Worm (Caenorhabditis elegans): Measurements from ENCODE around the gene T02H6.3.

Gene T02H6.3

DNA sequence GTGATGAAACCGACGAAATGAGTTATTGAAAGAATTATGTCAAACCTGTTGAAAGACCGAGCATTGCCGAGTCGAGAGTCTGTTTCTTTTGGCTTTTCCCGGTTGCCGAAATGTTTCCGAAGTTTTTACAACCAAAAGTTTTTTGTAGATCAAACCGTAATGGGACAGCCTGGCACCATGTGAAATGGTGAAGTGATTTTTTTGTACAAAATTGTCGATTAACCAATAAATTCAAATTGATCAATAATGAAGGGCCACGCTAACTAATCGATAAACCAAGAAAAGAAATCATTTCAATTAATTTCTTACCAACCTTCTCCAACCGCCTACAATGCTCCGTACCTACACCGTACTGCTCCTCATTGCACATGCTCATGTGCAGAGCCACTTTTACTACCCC is at the start of gene T02H6.3:
TSS of gene T02H6.3 (plus strand) at position 301 of the 400 bp plus-strand sequence.
- TF ChIP-seq W03F9.2 (tag; optimal IDR thresholded peaks at IDR 0.05) (no peak), dao-5 (tag; optimal IDR thresholded peaks at IDR 0.05) (no peak), him-1 (tag; optimal IDR thresholded peaks at IDR 0.05) (no peak)

- no peak for TF ChIP-seq W03F9.2 (tag; optimal IDR thresholded peaks at IDR 0.05)
- no peak for TF ChIP-seq dao-5 (tag; optimal IDR thresholded peaks at IDR 0.05)
- no peak for TF ChIP-seq him-1 (tag; optimal IDR thresholded peaks at IDR 0.05)
Measured at ce11 chrII:643733-644132, 47.9 kb upstream of the T02H6.3 start.

ce11 chrII:650321-651005 is 41.2 kb upstream of the T02H6.3 start, which contains the start of the genes K07E8.7 and frpr-14:
Gene K07E8.7, minus strand, starts transcription at chrII:650367.
Gene frpr-14, plus strand, starts transcription at chrII:650955.
- TF ChIP-seq W03F9.2 (tag; optimal IDR thresholded peaks at IDR 0.05) (no peak), dao-5 (tag; optimal IDR thresholded peaks at IDR 0.05) (no peak), him-1 (tag; optimal IDR thresholded peaks at IDR 0.05) (no peak)

DNA sequence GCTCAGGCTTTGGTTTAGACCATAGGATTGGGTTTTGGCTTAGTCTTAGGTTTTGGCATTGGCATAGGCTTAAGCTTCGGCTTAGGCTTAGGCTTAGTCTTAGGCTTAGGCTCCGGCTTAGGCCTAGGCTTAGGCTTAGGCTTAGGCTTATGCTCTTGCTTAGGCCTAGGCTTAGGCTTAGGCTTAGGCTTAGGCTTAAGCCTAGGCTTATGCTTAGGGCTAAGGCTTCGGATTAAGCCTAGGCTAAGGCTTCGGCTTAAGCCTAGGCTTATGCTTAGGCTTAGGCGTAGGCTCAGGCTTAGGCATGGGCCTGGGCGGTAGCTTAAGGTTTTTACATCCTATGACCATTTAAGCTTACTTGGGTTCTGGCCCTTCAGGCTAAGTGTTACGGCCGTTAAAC is 40.3 kb upstream of the T02H6.3 start:
- TF ChIP-seq him-1 (tag; optimal IDR thresholded peaks at IDR 0.05) (no peak), dao-5 (tag; optimal IDR thresholded peaks at IDR 0.05) (no peak), W03F9.2 (tag; optimal IDR thresholded peaks at IDR 0.05) (no peak)

- no peak for TF ChIP-seq him-1 (tag; optimal IDR thresholded peaks at IDR 0.05)
- no peak for TF ChIP-seq W03F9.2 (tag; optimal IDR thresholded peaks at IDR 0.05)
- TF ChIP-seq dao-5 (tag; optimal IDR thresholded peaks at IDR 0.05), result no peak
Measured at ce11 chrII:658369-658768, 33.3 kb upstream of the T02H6.3 start, which contains the start of gene sdz-24. Gene sdz-24, plus strand, starts transcription at chrII:658669.

DNA sequence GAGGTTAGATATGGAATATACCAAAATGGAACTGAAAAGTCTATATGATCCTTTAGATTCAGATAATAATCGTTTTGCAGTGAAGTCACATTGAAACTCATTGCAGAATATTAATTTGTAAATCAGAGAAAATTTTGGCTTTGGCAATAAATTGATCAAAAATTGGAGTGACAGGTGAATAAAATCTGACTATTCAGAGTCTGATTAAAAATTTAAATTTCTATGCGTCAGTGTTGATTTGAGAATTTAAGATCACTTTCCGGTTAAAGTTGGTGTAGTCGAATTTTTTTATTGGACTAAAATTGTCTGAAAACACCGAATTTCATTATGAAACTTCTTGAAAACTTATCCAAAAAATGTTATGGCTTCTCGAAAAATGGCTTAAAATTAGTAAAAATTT is 30.0 kb upstream of the T02H6.3 start, which contains the start of gene sri-45:
TSS of gene sri-45 (minus strand) at position 101 of the 400 bp plus-strand sequence.
- TF ChIP-seq dao-5 (tag; optimal IDR thresholded peaks at IDR 0.05), result no peak
- no peak for TF ChIP-seq W03F9.2 (tag; optimal IDR thresholded peaks at IDR 0.05)
- TF ChIP-seq him-1 (tag; optimal IDR thresholded peaks at IDR 0.05), result no peak

DNA sequence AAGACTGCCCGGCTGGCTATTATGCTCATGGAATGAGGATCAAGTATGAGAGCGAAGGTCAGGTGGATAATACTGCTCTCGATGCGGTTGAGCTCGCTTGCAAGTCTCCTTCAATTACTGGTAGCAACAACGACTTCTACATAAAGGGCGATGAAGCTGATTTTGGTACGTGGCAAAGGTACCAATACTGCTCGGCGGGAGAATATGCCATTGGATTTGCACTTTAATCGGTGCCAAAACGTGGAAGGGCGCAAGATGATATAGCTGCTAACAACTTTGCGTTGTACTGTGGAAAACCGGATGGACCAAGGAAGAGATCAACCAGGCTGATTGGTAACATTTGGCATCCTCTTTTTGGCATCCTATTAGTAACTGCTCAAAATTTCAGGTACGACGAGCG is 23.8 kb upstream of the T02H6.3 start:
- TF ChIP-seq dao-5 (tag; optimal IDR thresholded peaks at IDR 0.05), result no peak
- TF ChIP-seq W03F9.2 (tag; optimal IDR thresholded peaks at IDR 0.05), result no peak
- TF ChIP-seq him-1 (tag; optimal IDR thresholded peaks at IDR 0.05), result no peak

DNA sequence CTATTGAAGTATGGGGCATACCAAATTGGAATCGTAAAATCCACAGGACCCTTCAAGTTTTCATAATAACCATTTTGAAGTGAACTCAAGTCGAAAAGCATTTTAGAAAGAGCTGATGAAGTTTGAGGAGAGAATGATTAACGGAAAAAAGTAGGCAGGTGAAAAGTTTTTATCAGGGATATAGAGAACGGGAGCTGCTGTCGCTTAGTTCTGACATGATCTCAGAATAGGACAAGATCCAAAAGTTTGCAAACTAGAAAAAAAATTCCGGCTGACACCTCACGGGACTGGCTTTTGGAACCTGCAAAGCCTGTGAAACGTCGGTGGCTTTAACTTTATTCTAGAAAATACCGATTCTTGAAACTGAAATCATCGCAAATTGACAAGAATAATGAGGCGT is 20.6 kb upstream of the T02H6.3 start, which contains the start of gene sri-46:
TSS of gene sri-46 (minus strand) at position 101 of the 400 bp plus-strand sequence.
- TF ChIP-seq him-1 (tag; optimal IDR thresholded peaks at IDR 0.05), result no peak
- no peak for TF ChIP-seq dao-5 (tag; optimal IDR thresholded peaks at IDR 0.05)
- no peak for TF ChIP-seq W03F9.2 (tag; optimal IDR thresholded peaks at IDR 0.05)

- TF ChIP-seq W03F9.2 (tag; optimal IDR thresholded peaks at IDR 0.05), result no peak
- no peak for TF ChIP-seq him-1 (tag; optimal IDR thresholded peaks at IDR 0.05)
- no peak for TF ChIP-seq dao-5 (tag; optimal IDR thresholded peaks at IDR 0.05)
Measured at ce11 chrII:674116-674515, 17.5 kb upstream of the T02H6.3 start, which contains the start of gene Y39F10C.3. Gene Y39F10C.3, plus strand, starts transcription at chrII:674416.

ce11 chrII:675303-675702 is 16.3 kb upstream of the T02H6.3 start, which contains the start of gene Y39F10C.1:
Gene Y39F10C.1, plus strand, starts transcription at chrII:675603.
- TF ChIP-seq dao-5 (tag; optimal IDR thresholded peaks at IDR 0.05) (no peak), W03F9.2 (tag; optimal IDR thresholded peaks at IDR 0.05) (no peak), him-1 (tag; optimal IDR thresholded peaks at IDR 0.05) (no peak)

DNA sequence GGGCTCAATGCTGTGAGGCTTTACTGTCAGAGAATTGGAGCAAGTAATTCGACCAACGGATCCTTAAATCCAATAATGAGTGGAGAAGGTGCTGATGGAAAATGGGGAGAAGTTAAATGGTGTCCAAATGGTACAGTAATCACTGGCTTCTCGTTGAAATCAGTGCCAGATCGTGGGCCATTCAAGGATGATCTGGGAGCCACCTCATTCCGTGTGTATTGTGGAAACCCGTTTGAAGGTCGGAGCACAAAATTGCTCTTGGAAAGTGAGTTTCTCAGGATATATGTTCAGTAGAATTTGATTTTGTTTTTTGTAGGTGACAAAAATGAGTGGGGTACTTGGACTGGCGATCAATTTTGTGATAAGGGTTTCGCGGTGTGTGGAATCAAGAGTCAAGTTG is 15.8 kb upstream of the T02H6.3 start:
- TF ChIP-seq him-1 (tag; optimal IDR thresholded peaks at IDR 0.05), result no peak
- no peak for TF ChIP-seq dao-5 (tag; optimal IDR thresholded peaks at IDR 0.05)
- no peak for TF ChIP-seq W03F9.2 (tag; optimal IDR thresholded peaks at IDR 0.05)

ce11 chrII:678581-678980 is 13.1 kb upstream of the T02H6.3 start, which contains the start of gene T02H6.9:
Gene T02H6.9, plus strand, starts transcription at chrII:678881.
- no peak for TF ChIP-seq dao-5 (tag; optimal IDR thresholded peaks at IDR 0.05)
- no peak for TF ChIP-seq him-1 (tag; optimal IDR thresholded peaks at IDR 0.05)
- no peak for TF ChIP-seq W03F9.2 (tag; optimal IDR thresholded peaks at IDR 0.05)

DNA sequence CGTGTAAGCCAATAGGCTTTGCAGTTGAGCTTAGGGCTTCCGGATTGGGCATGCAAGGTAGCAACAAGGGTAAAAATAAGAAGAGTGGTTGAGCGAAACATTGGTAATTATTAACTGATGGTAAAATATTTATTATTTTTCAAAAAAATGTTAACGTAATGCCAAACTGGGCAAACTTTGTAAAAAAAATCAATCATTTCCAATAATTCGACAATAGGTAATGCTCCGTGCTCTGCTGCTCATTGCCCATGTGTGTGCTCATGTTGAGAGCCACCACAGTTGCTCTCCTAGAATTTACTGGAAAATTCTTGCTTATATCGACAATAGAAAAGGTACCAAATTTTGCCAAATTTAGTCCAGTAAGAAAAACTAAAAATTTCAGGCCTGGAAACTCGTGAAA is 11.0 kb upstream of the T02H6.3 start, which contains the start of the genes T02H6.10 and T02H6.8:
TSS of gene T02H6.10 (minus strand) at position 101 of the 400 bp plus-strand sequence.
TSS of gene T02H6.8 (plus strand) at position 221 of the 400 bp plus-strand sequence.
- no peak for TF ChIP-seq W03F9.2 (tag; optimal IDR thresholded peaks at IDR 0.05)
- no peak for TF ChIP-seq dao-5 (tag; optimal IDR thresholded peaks at IDR 0.05)
- TF ChIP-seq him-1 (tag; optimal IDR thresholded peaks at IDR 0.05), result no peak

ce11 chrII:682326-682725 is 9.3 kb upstream of the T02H6.3 start, which contains the start of gene T02H6.7:
Gene T02H6.7, plus strand, starts transcription at chrII:682626.
- TF ChIP-seq him-1 (tag; optimal IDR thresholded peaks at IDR 0.05) (no peak), dao-5 (tag; optimal IDR thresholded peaks at IDR 0.05) (no peak), W03F9.2 (tag; optimal IDR thresholded peaks at IDR 0.05) (no peak)

Measured in whole organism, L4/young adult.